Worm (Caenorhabditis elegans): ENCODE measurements around the gene nhr-124.

DNA sequence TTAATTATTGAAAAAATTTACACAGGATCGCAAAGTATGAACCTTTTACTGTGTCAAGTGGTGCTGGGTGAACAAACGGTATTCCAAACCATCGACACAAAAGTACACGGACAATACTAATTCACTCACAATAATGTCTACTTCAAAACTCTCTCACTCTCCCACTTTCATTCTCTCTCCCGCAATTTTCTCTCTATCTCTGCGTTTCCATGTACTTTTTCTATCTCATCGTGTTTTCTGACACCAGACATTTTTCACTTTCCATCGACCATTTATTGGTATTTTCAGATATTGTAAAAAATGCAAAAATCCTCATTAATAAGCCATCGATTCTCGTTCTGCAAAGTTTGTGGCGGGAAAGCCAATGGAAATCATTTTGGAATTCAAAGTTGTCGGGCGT is 19.8 kb upstream of the nhr-124 start, which contains the start of gene nhr-156:
- TF ChIP-seq C08G9.2 (tag; optimal IDR thresholded peaks at IDR 0.05) (no peak), ama-1 (optimal IDR thresholded peaks at IDR 0.05) (no peak), ceh-2 (tag; optimal IDR thresholded peaks at IDR 0.05) (no peak), T23F11.4 (GFP tag; optimal IDR thresholded peaks at IDR 0.05) (no peak), hlh-13 (GFP tag; optimal IDR thresholded peaks at IDR 0.05) (no peak), C38D4.7 (GFP tag; optimal IDR thresholded peaks at IDR 0.05) (no peak), dmd-4 (tag; optimal IDR thresholded peaks at IDR 0.05; ENCODE audit: borderline replicate concordance) (no peak), ceh-9 (tag; optimal IDR thresholded peaks at IDR 0.05) (no peak), nhr-11 (tag; optimal IDR thresholded peaks at IDR 0.05) (no peak)
